Fruit fly (Drosophila melanogaster) whole organism, prepupa: ENCODE measurements around the gene CG5342.
A peak's percentile ranks its signal among the peaks of the same experiment; 100 is the strongest.

Source experiments
- CG10631 ChIP-seq: fragments of 200-800 bp; sonication (Bioruptor generic); optimal IDR thresholded peaks from 2 replicates; lab custom pipeline; 2016; ENCODE audit warnings: missing biosample characterization, missing genetic modification characterization
- CG10669 ChIP-seq: fragments of 200-800 bp; sonication (Bioruptor generic); optimal IDR thresholded peaks from 3 replicates; lab custom pipeline; 2018; ENCODE audit warnings: missing biosample characterization, mild to moderate bottlenecking, missing genetic modification characterization, moderate library complexity
- CG11294 ChIP-seq: fragments of 200-800 bp; sonication (Bioruptor generic); IDR thresholded peaks from 2 replicates; pipeline ENCODE4 v1.3.6; 2022; ENCODE audit warnings: missing biosample characterization, missing genetic modification characterization
- CG11762 ChIP-seq: fragments of 200-800 bp; sonication (Bioruptor generic); optimal IDR thresholded peaks from 3 replicates; lab custom pipeline; 2016; ENCODE audit warnings: missing biosample characterization, missing genetic modification characterization; ENCODE audit not compliant: insufficient read depth
- CG1621 ChIP-seq: fragments of 200-800 bp; sonication (Bioruptor generic); optimal IDR thresholded peaks from 3 replicates; lab custom pipeline; 2018; ENCODE audit warnings: missing biosample characterization, mild to moderate bottlenecking, missing genetic modification characterization
- CG16779 ChIP-seq: fragments of 200-800 bp; sonication (Bioruptor generic); optimal IDR thresholded peaks from 3 replicates; lab custom pipeline; 2017; ENCODE audit warnings: missing biosample characterization, mild to moderate bottlenecking, missing genetic modification characterization
- CG3032 ChIP-seq: fragments of 200-800 bp; optimal IDR thresholded peaks from 2 replicates; lab custom pipeline; 2019; ENCODE audit warnings: missing biosample characterization, mild to moderate bottlenecking, missing genetic modification characterization, moderate library complexity
- CG31627 ChIP-seq: fragments of 200-800 bp; sonication (Bioruptor generic); optimal IDR thresholded peaks from 3 replicates; lab custom pipeline; 2016; ENCODE audit warnings: missing biosample characterization, missing genetic modification characterization
- CG32006 ChIP-seq: fragments of 200-800 bp; sonication (Bioruptor generic); optimal IDR thresholded peaks from 3 replicates; lab custom pipeline; 2017; ENCODE audit warnings: missing biosample characterization, mild to moderate bottlenecking, missing genetic modification characterization
- CG34406 ChIP-seq: fragments of 200-800 bp; sonication (Bioruptor generic); optimal IDR thresholded peaks from 3 replicates; lab custom pipeline; 2016; ENCODE audit warnings: missing biosample characterization, missing genetic modification characterization
- CG4318 ChIP-seq: fragments of 200-800 bp; sonication (Bioruptor generic); optimal IDR thresholded peaks from 3 replicates; lab custom pipeline; 2017; ENCODE audit warnings: missing biosample characterization, mild to moderate bottlenecking, missing genetic modification characterization
- CG6163 ChIP-seq: fragments of 200-800 bp; sonication (Bioruptor generic); IDR thresholded peaks from 3 replicates; pipeline ENCODE4 v1.3.6; 2022; ENCODE audit warnings: missing biosample characterization, missing genetic modification characterization
- CG6276 ChIP-seq: fragments of 200-800 bp; sonication (Bioruptor generic); optimal IDR thresholded peaks from 2 replicates; lab custom pipeline; 2017; ENCODE audit warnings: missing biosample characterization, mild to moderate bottlenecking, missing genetic modification characterization
- CG6808 ChIP-seq: fragments of 200-800 bp; sonication (Bioruptor generic); optimal IDR thresholded peaks from 3 replicates; lab custom pipeline; 2017; ENCODE audit warnings: missing biosample characterization, missing genetic modification characterization, mild to moderate bottlenecking, moderate library complexity, missing genetic modification reagents
- CG7368 ChIP-seq: fragments of 200-800 bp; sonication (Bioruptor generic); optimal IDR thresholded peaks from 3 replicates; lab custom pipeline; 2016; ENCODE audit warnings: missing biosample characterization, missing genetic modification characterization
- CG8119 ChIP-seq: fragments of 200-800 bp; sonication (Bioruptor generic); IDR thresholded peaks from 3 replicates; pipeline ENCODE4 v1.3.6; 2022; ENCODE audit warnings: missing biosample characterization, missing genetic modification characterization
- CG8319 ChIP-seq: fragments of 200-800 bp; sonication (Bioruptor generic); optimal IDR thresholded peaks from 3 replicates; lab custom pipeline; 2016; ENCODE audit warnings: missing biosample characterization, missing genetic modification characterization
- CG8632 ChIP-seq: fragments of 200-800 bp; sonication (Bioruptor generic); optimal IDR thresholded peaks from 3 replicates; lab custom pipeline; 2016; ENCODE audit warnings: missing biosample characterization, missing genetic modification characterization
- CG9139 ChIP-seq: fragments of 200-800 bp; sonication (Bioruptor generic); optimal IDR thresholded peaks from 3 replicates; lab custom pipeline; 2017; ENCODE audit warnings: missing biosample characterization, mild to moderate bottlenecking, missing genetic modification characterization
- Eip75B ChIP-seq: fragments of 200-800 bp; sonication (Bioruptor generic); optimal IDR thresholded peaks from 3 replicates; lab custom pipeline; 2016; ENCODE audit warnings: missing biosample characterization, missing genetic modification characterization
- Eip78C ChIP-seq: fragments of 200-800 bp; sonication (Bioruptor generic); peaks from one replicate; lab custom pipeline; 2016; ENCODE audit warnings: missing biosample characterization, missing genetic modification characterization
- Eip93F ChIP-seq: fragments of 200-800 bp; sonication (Bioruptor generic); optimal IDR thresholded peaks from 2 replicates; lab custom pipeline; 2016; ENCODE audit warnings: missing biosample characterization, mild to moderate bottlenecking, missing genetic modification characterization
- Ets21C ChIP-seq: fragments of 200-800 bp; sonication (Bioruptor generic); optimal IDR thresholded peaks from 3 replicates; lab custom pipeline; 2016; ENCODE audit warnings: missing biosample characterization, missing genetic modification characterization
- Ets96B ChIP-seq: fragments of 200-800 bp; optimal IDR thresholded peaks from 2 replicates; lab custom pipeline; 2019; ENCODE audit warnings: missing biosample characterization, mild to moderate bottlenecking, missing genetic modification characterization, moderate library complexity
- Hr38 ChIP-seq: sonication (Bioruptor generic); optimal IDR thresholded peaks from 2 replicates; lab custom pipeline; 2016; ENCODE audit warnings: missing biosample characterization, missing genetic modification characterization
- Hr39 ChIP-seq: fragments of 200-800 bp; sonication (Bioruptor generic); optimal IDR thresholded peaks from 2 replicates; lab custom pipeline; 2016; ENCODE audit warnings: missing biosample characterization, missing genetic modification characterization
- Hr4 ChIP-seq: fragments of 200-800 bp; sonication (Bioruptor generic); optimal IDR thresholded peaks from 3 replicates; lab custom pipeline; 2016; ENCODE audit warnings: missing biosample characterization, missing genetic modification characterization
- Lpt ChIP-seq: fragments of 200-800 bp; sonication (Bioruptor generic); optimal IDR thresholded peaks from 3 replicates; lab custom pipeline; 2016; ENCODE audit warnings: missing biosample characterization, missing genetic modification characterization
- OdsH ChIP-seq: fragments of 200-800 bp; sonication (Bioruptor generic); optimal IDR thresholded peaks from 3 replicates; lab custom pipeline; 2016; ENCODE audit warnings: missing biosample characterization, missing genetic modification characterization
- Smox ChIP-seq: fragments of 200-800 bp; sonication (Bioruptor generic); optimal IDR thresholded peaks from 3 replicates; lab custom pipeline; 2016; ENCODE audit warnings: missing biosample characterization, missing genetic modification characterization
- Sox102F ChIP-seq: fragments of 200-800 bp; sonication (Bioruptor generic); optimal IDR thresholded peaks from 2 replicates; lab custom pipeline; 2016; ENCODE audit warnings: missing biosample characterization, mild to moderate bottlenecking, missing genetic modification characterization
- Sox14 ChIP-seq: fragments of 200-800 bp; sonication (Bioruptor generic); optimal IDR thresholded peaks from 3 replicates; lab custom pipeline; 2016; ENCODE audit warnings: missing biosample characterization, missing genetic modification characterization
- Sox15 ChIP-seq: fragments of 200-800 bp; sonication (Bioruptor generic); optimal IDR thresholded peaks from 3 replicates; lab custom pipeline; 2016; ENCODE audit warnings: missing biosample characterization, missing genetic modification characterization
- achi ChIP-seq: fragments of 200-800 bp; sonication (Bioruptor generic); optimal IDR thresholded peaks from 3 replicates; lab custom pipeline; 2016; ENCODE audit warnings: missing biosample characterization, missing genetic modification characterization
- acj6 ChIP-seq: fragments of 200-800 bp; sonication (Bioruptor generic); optimal IDR thresholded peaks from 3 replicates; lab custom pipeline; 2016; ENCODE audit warnings: missing biosample characterization, missing genetic modification characterization
- cyc ChIP-seq: fragments of 200-800 bp; sonication (Bioruptor generic); optimal IDR thresholded peaks from 3 replicates; lab custom pipeline; 2016; ENCODE audit warnings: missing biosample characterization, missing genetic modification characterization
- dsx ChIP-seq: fragments of 200-800 bp; optimal IDR thresholded peaks from 3 replicates; lab custom pipeline; 2019; ENCODE audit warnings: missing biosample characterization, mild to moderate bottlenecking, missing genetic modification characterization, moderate library complexity; ENCODE audit not compliant: poor library complexity, severe bottlenecking
- fd59A ChIP-seq: fragments of 200-800 bp; sonication (Bioruptor generic); optimal IDR thresholded peaks from 2 replicates; lab custom pipeline; 2017; ENCODE audit warnings: missing biosample characterization, mild to moderate bottlenecking, missing genetic modification characterization, missing genetic modification reagents
- fkh ChIP-seq: fragments of 200-800 bp; sonication (Bioruptor generic); optimal IDR thresholded peaks from 3 replicates; lab custom pipeline; 2017; ENCODE audit warnings: missing biosample characterization, mild to moderate bottlenecking, missing genetic modification characterization, moderate library complexity
- lz ChIP-seq: fragments of 200-800 bp; sonication (Bioruptor generic); optimal IDR thresholded peaks from 3 replicates; lab custom pipeline; 2016; ENCODE audit warnings: missing biosample characterization, missing genetic modification characterization
- net ChIP-seq: fragments of 200-800 bp; sonication (Bioruptor generic); optimal IDR thresholded peaks from 3 replicates; lab custom pipeline; 2016; ENCODE audit warnings: missing biosample characterization, missing genetic modification characterization
- pdm3 ChIP-seq: fragments of 200-800 bp; sonication (Bioruptor generic); optimal IDR thresholded peaks from 3 replicates; lab custom pipeline; 2016; ENCODE audit warnings: missing biosample characterization, missing genetic modification characterization
- salr ChIP-seq, 2 experiments: fragments of 200-800 bp; sonication (Bioruptor generic); optimal IDR thresholded peaks; 3 replicates each; lab custom pipeline; 2016 to 2018; ENCODE audit warnings: missing biosample characterization in 2 of 2, missing genetic modification characterization in 2 of 2, mild to moderate bottlenecking in 1 of 2
- spab ChIP-seq: fragments of 200-800 bp; sonication (Bioruptor generic); optimal IDR thresholded peaks from 2 replicates; lab custom pipeline; 2017; ENCODE audit warnings: missing biosample characterization, mild to moderate bottlenecking, missing genetic modification characterization, missing genetic modification reagents
- ss ChIP-seq, 2 experiments: fragments of 200-800 bp; sonication (Bioruptor generic); optimal IDR thresholded peaks; 2 replicates in 1 of 2; 3 replicates in 1 of 2; lab custom pipeline; 2017 to 2018; ENCODE audit warnings: mild to moderate bottlenecking in 2 of 2, missing biosample characterization in 2 of 2, missing genetic modification characterization in 2 of 2, moderate library complexity in 1 of 2

CG5342 gene

dm6 chr3R:11582253-11582589, 3.6 kb downstream of the CG5342 start (continued):
- TF ChIP-seq fkh (GFP tag; lab: Kevin White, UChicago) (no peak), Eip78C (GFP tag; lab: Kevin White, UChicago) (no peak), pdm3 (GFP tag; lab: Kevin White, UChicago) (no peak), CG6276 (no peak), spab (GFP tag; lab: Kevin White, UChicago) (peak; percentile 79), Ets21C (GFP tag; lab: Kevin White, UChicago) (no peak), Eip93F (GFP tag; lab: Kevin White, UChicago) (no peak), CG34406 (GFP tag; lab: Kevin White, UChicago) (no peak), CG10631 (GFP tag; lab: Kevin White, UChicago) (peak; percentile 87), CG16779 (tag; lab: Kevin White, UChicago) (no peak), Smox (no peak), CG3032 (peak; percentile 86), ss (GFP tag; optimal IDR thresholded peaks at IDR 0.05; lab: Kevin White, UChicago) (peak in 1 of 2 experiments; percentile 73), CG31627 (GFP tag; lab: Kevin White, UChicago) (peak; percentile 19), Lpt (peak; percentile 89), CG4318 (no peak), CG11294 (GFP tag; lab: Robert Waterston, UW) (peak; percentile 88)
- TF ChIP-seq, all 60 proteins: peak for 34

- TF ChIP-seq CG6276 (no peak), CG32006 (GFP tag; lab: Kevin White, UChicago) (no peak), fd59A (GFP tag; lab: Kevin White, UChicago) (no peak), spab (GFP tag; lab: Kevin White, UChicago) (no peak), CG11762 (GFP tag; lab: Kevin White, UChicago) (no peak), CG10631 (GFP tag; lab: Kevin White, UChicago) (no peak), salr (GFP tag; optimal IDR thresholded peaks at IDR 0.05; lab: Kevin White, UChicago) (no peak), CG8119 (GFP tag; lab: Robert Waterston, UW) (no peak), Sox14 (GFP tag; lab: Kevin White, UChicago) (no peak)
Observed at dm6 chr3R:11589764-11590358, 11.2 kb downstream of the CG5342 start, which contains the start of gene CG6791. CG6791 (minus strand) TSS chr3R:11590146.

- TF ChIP-seq Hr39 (peak; percentile 21), Lpt (peak; percentile 51), CG7368 (GFP tag; lab: Kevin White, UChicago) (no peak), salr (GFP tag; optimal IDR thresholded peaks at IDR 0.05; lab: Kevin White, UChicago) (peak in 1 of 2 experiments; percentile 28), cyc (GFP tag; lab: Kevin White, UChicago) (no peak), CG8119 (GFP tag; lab: Robert Waterston, UW) (peak; percentile 75), fd59A (GFP tag; lab: Kevin White, UChicago) (peak; percentile 5), achi (GFP tag; lab: Kevin White, UChicago) (peak; percentile 22), CG9139 (GFP tag; lab: Kevin White, UChicago) (no peak), Hr38 (GFP tag; lab: Kevin White, UChicago) (no peak), net (peak; percentile 41), CG6163 (peak; percentile 51; the same call in 1 of the 3 replicates), Eip75B (GFP tag; lab: Kevin White, UChicago) (no peak), CG32006 (GFP tag; lab: Kevin White, UChicago) (peak; percentile 79), CG10631 (GFP tag; lab: Kevin White, UChicago) (no peak), Ets96B (tag; lab: Kevin White, UChicago) (peak; percentile 5), CG3032 (peak; percentile 28), Eip93F (GFP tag; lab: Kevin White, UChicago) (no peak), lz (GFP tag; lab: Kevin White, UChicago) (peak; percentile 6), CG8632 (GFP tag; lab: Kevin White, UChicago) (no peak), Sox102F (GFP tag; lab: Kevin White, UChicago) (no peak), ss (GFP tag; optimal IDR thresholded peaks at IDR 0.05; lab: Kevin White, UChicago) (peak in 1 of 2 experiments; percentile 19), CG4318 (peak; percentile 60), CG1621 (tag; lab: Kevin White, UChicago) (no peak), spab (GFP tag; lab: Kevin White, UChicago) (no peak), Ets21C (GFP tag; lab: Kevin White, UChicago) (no peak), Hr4 (GFP tag; lab: Kevin White, UChicago) (no peak), acj6 (GFP tag; lab: Kevin White, UChicago) (peak; percentile 34), Sox15 (GFP tag; lab: Kevin White, UChicago) (no peak), CG10669 (GFP tag; lab: Kevin White, UChicago) (no peak), dsx (GFP tag; lab: Kevin White, UChicago) (no peak), OdsH (GFP tag; lab: Kevin White, UChicago) (no peak), CG8319 (GFP tag; lab: Kevin White, UChicago) (no peak), CG6808 (no peak)
Observed at dm6 chr3R:11595523-11595922, 16.9 kb downstream of the CG5342 start.
